Worm (Caenorhabditis elegans) whole organism, L4 larva: ENCODE measurements around the gene fipr-16.

Experiments
- F10B5.3 ChIP-seq: sonication (generic microtip); optimal IDR thresholded peaks from 2 replicates; lab custom pipeline; 2016; ENCODE audit warnings: mild to moderate bottlenecking, missing genetic modification characterization, missing compliant biosample characterization
- F37D6.2 ChIP-seq: sonication (generic microtip); optimal IDR thresholded peaks from 2 replicates; lab custom pipeline; 2016; ENCODE audit warnings: mild to moderate bottlenecking, missing genetic modification characterization, missing compliant biosample characterization
- F49E8.2 ChIP-seq: sonication (generic microtip); optimal IDR thresholded peaks from 2 replicates; lab custom pipeline; 2016; ENCODE audit warnings: missing compliant biosample characterization, mild to moderate bottlenecking, missing genetic modification characterization, borderline replicate concordance
- R02D3.7 ChIP-seq: fragments of 150-350 bp; sonication (generic microtip); optimal IDR thresholded peaks from 3 replicates; lab custom pipeline; 2014; ENCODE audit warnings: missing biosample characterization, missing genetic modification characterization
- Y48G9A.11 ChIP-seq: fragments of 200-800 bp; sonication (Bioruptor generic); IDR thresholded peaks from 2 replicates; pipeline ENCODE4 v1.3.6; 2022; ENCODE audit warnings: missing genetic modification reagents, missing genetic modification characterization, missing compliant biosample characterization
- Y5F2A.4 ChIP-seq: fragments of 200-800 bp; sonication (Bioruptor generic); optimal IDR thresholded peaks from 2 replicates; lab custom pipeline; 2018; ENCODE audit warnings: mild to moderate bottlenecking, missing genetic modification characterization, missing compliant biosample characterization
- ZK337.2 ChIP-seq: fragments of 200-800 bp; sonication (Bioruptor generic); IDR thresholded peaks from 2 replicates; pipeline ENCODE4 v1.3.6; 2022; ENCODE audit warnings: missing genetic modification reagents, missing genetic modification characterization, missing compliant biosample characterization
- ceh-20 ChIP-seq: fragments of 200-800 bp; sonication (Bioruptor generic); IDR thresholded peaks from 2 replicates; pipeline ENCODE4 v1.3.6; 2022; ENCODE audit warnings: missing genetic modification reagents, missing genetic modification characterization, missing compliant biosample characterization
- ceh-28 ChIP-seq: fragments of 150-350 bp; optimal IDR thresholded peaks from 2 replicates; lab custom pipeline; 2014; ENCODE audit warnings: missing biosample characterization, missing genetic modification reagents, missing genetic modification characterization
- ces-1 ChIP-seq: fragments of 150-350 bp; sonication (generic microtip); optimal IDR thresholded peaks from 4 replicates; lab custom pipeline; 2014; ENCODE audit warnings: missing biosample characterization, missing genetic modification reagents, missing genetic modification characterization
- daf-16 ChIP-seq, 3 experiments: sonication (generic microtip); optimal IDR thresholded peaks; 2 replicates each; lab custom pipeline; 2016 to 2017; ENCODE audit warnings: missing genetic modification characterization in 3 of 3, missing genetic modification reagents in 3 of 3, mild to moderate bottlenecking in 2 of 3, missing compliant biosample characterization in 2 of 3, missing biosample characterization in 1 of 3, moderate library complexity in 1 of 3
- dmd-8 ChIP-seq: fragments of 200-800 bp; sonication (Bioruptor generic); IDR thresholded peaks from 2 replicates; pipeline ENCODE4 v1.3.6; 2022; ENCODE audit warnings: missing genetic modification characterization, missing compliant biosample characterization
- dpl-1 ChIP-seq: fragments of 150-350 bp; optimal IDR thresholded peaks from 2 replicates; lab custom pipeline; 2014; ENCODE audit warnings: missing biosample characterization, missing genetic modification reagents, missing genetic modification characterization
- egl-43 ChIP-seq: fragments of 200-800 bp; sonication (Bioruptor generic); IDR thresholded peaks from 2 replicates; pipeline ENCODE4 v1.3.6; 2022; ENCODE audit warnings: missing genetic modification reagents, missing genetic modification characterization, missing compliant biosample characterization
- fkh-10 ChIP-seq: fragments of 150-350 bp; optimal IDR thresholded peaks from 2 replicates; lab custom pipeline; 2014; ENCODE audit warnings: missing biosample characterization, missing genetic modification reagents, missing genetic modification characterization
- fos-1 ChIP-seq: fragments of 150-350 bp; optimal IDR thresholded peaks from 2 replicates; lab custom pipeline; 2014; ENCODE audit warnings: missing biosample characterization, missing genetic modification characterization
- hlh-11 ChIP-seq: fragments of 200-800 bp; sonication (Bioruptor generic); optimal IDR thresholded peaks from 2 replicates; lab custom pipeline; 2018; ENCODE audit warnings: mild to moderate bottlenecking, missing genetic modification characterization, missing compliant biosample characterization
- hlh-30 ChIP-seq: sonication (generic microtip); optimal IDR thresholded peaks from 2 replicates; lab custom pipeline; 2017; ENCODE audit warnings: antibody characterized with exemption, mild to moderate bottlenecking, missing genetic modification characterization, missing compliant biosample characterization; ENCODE audit not compliant: insufficient read depth
- hmg-1.1 ChIP-seq: fragments of 200-800 bp; sonication (Bioruptor generic); IDR thresholded peaks from 2 replicates; pipeline ENCODE4 v1.3.6; 2022; ENCODE audit warnings: missing genetic modification reagents, missing genetic modification characterization, missing compliant biosample characterization
- lim-7 ChIP-seq: fragments of 200-800 bp; sonication (Bioruptor generic); IDR thresholded peaks from 2 replicates; pipeline ENCODE4 v1.3.6; 2022; ENCODE audit warnings: missing genetic modification characterization, missing compliant biosample characterization
- lin-13 ChIP-seq: fragments of 150-350 bp; optimal IDR thresholded peaks from 2 replicates; lab custom pipeline; 2014; ENCODE audit warnings: missing biosample characterization, missing genetic modification reagents, missing genetic modification characterization
- lin-39 ChIP-seq: fragments of 150-350 bp; optimal IDR thresholded peaks from 2 replicates; lab custom pipeline; 2014; ENCODE audit warnings: missing biosample characterization, missing genetic modification reagents, missing genetic modification characterization
- lsy-2 ChIP-seq, 2 experiments: fragments of 150-350 bp in 1 of 2; sonication (generic microtip) in 1 of 2; optimal IDR thresholded peaks; 2 replicates each; lab custom pipeline; 2014 to 2017; ENCODE audit warnings: missing biosample characterization in 2 of 2, missing genetic modification characterization in 2 of 2
- madf-9 ChIP-seq: fragments of 200-800 bp; sonication (Bioruptor generic); conservative IDR thresholded peaks from 2 replicates; pipeline ENCODE4 v1.3.6; 2022; ENCODE audit warnings: missing genetic modification reagents, missing genetic modification characterization, missing compliant biosample characterization
- mep-1 ChIP-seq: fragments of 150-350 bp; sonication (generic microtip); optimal IDR thresholded peaks from 3 replicates; lab custom pipeline; 2014; ENCODE audit warnings: missing biosample characterization, missing genetic modification characterization
- mxl-2 ChIP-seq: fragments of 200-800 bp; sonication (Bioruptor generic); conservative IDR thresholded peaks from 2 replicates; pipeline ENCODE4 v1.3.6; 2022; ENCODE audit warnings: missing genetic modification reagents, missing genetic modification characterization, missing compliant biosample characterization
- nhr-25 ChIP-seq: sonication (generic microtip); optimal IDR thresholded peaks from 2 replicates; lab custom pipeline; 2017; ENCODE audit warnings: missing genetic modification characterization, mild to moderate bottlenecking, missing compliant biosample characterization, antibody characterized with exemption, moderate library complexity, borderline replicate concordance; ENCODE audit not compliant: insufficient read depth
- nhr-28 ChIP-seq: fragments of 150-350 bp; optimal IDR thresholded peaks from 2 replicates; lab custom pipeline; 2014; ENCODE audit warnings: missing biosample characterization, missing genetic modification characterization
- nhr-42 ChIP-seq: fragments of 200-800 bp; sonication (Bioruptor generic); IDR thresholded peaks from 2 replicates; pipeline ENCODE4 v1.3.6; 2022; ENCODE audit warnings: missing genetic modification characterization, missing compliant biosample characterization
- php-3 ChIP-seq: fragments of 200-800 bp; sonication (Bioruptor generic); IDR thresholded peaks from 2 replicates; pipeline ENCODE4 v1.3.6; 2022; ENCODE audit warnings: missing genetic modification reagents, missing genetic modification characterization, missing compliant biosample characterization
- rbr-2 ChIP-seq: sonication (generic microtip); optimal IDR thresholded peaks from 2 replicates; lab custom pipeline; 2016; ENCODE audit warnings: missing genotype, missing genetic modification characterization, missing compliant biosample characterization
- snpc-4 ChIP-seq: fragments of 150-350 bp; optimal IDR thresholded peaks from 2 replicates; lab custom pipeline; 2014; ENCODE audit warnings: missing biosample characterization, missing genetic modification characterization
- tra-1 ChIP-seq: fragments of 200-800 bp; sonication (Bioruptor generic); IDR thresholded peaks from 2 replicates; pipeline ENCODE4 v1.3.6; 2022; ENCODE audit warnings: missing genetic modification reagents, missing genetic modification characterization, missing compliant biosample characterization
- unc-130 ChIP-seq: sonication (generic microtip); optimal IDR thresholded peaks from 2 replicates; lab custom pipeline; 2016; ENCODE audit warnings: missing genetic modification reagents, missing genetic modification characterization, missing compliant biosample characterization
- unc-62 ChIP-seq, 3 experiments: fragments of 150-350 bp in 1 of 3; sonication (generic microtip); optimal IDR thresholded peaks in 2 of 3; peaks in 1 of 3; 1 replicate in 1 of 3; 2 replicates in 2 of 3; lab custom pipeline; 2014 to 2017; ENCODE audit warnings: missing biosample characterization in 3 of 3, missing genetic modification characterization in 3 of 3, missing genetic modification reagents in 3 of 3, missing genotype in 1 of 3

The fipr-16 gene

DNA sequence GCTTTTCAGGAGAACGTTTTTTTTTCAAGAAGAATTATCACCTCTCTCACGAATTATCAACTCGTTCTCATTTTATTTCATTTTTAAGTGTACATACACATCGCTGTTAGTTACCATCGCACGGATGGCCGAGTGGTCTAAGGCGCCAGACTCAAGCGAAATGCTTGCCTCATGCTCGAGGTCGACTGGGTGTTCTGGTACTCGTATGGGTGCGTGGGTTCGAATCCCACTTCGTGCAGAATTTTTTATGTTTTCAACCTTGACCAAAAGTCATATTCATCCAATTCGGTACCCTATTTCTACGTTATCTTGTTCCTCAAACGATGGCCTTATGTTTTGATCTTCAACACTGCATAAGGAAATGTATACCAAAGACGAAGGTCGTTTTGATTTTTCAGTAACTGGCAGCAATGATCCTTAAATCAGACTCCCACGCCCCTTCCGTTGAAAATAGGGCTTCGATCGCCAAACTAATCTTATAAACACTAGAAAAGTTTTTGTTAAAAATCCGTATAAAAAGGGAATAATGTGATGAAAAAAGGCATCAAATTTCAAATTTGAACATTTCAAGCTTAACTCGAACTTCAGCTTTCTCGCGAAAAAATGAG, 48.5 kb upstream of the fipr-16 start, which contains the start of gene fip-1 (continued):
- TF ChIP-seq Y48G9A.11 (no peak; the same call in none of the 2 replicates), madf-9 (GFP tag; lab: Robert Waterston, UW) (0 out of 2 replicates have a peak, but pooled peaks have one; percentile 57), egl-43 (GFP tag; lab: Robert Waterston, UW) (no peak), snpc-4 (tag; lab: Kevin White, UChicago) (no peak), hlh-11 (tag; lab: Kevin White, UChicago) (no peak), Y5F2A.4 (GFP tag; lab: Kevin White, UChicago) (no peak), ZK337.2 (GFP tag; lab: Robert Waterston, UW) (peak; percentile 77), nhr-25 (tag; lab: Kevin White, UChicago) (no peak), unc-130 (GFP tag; lab: Kevin White, UChicago) (peak; percentile 33), mep-1 (tag; lab: Kevin White, UChicago) (peak; percentile 21), F37D6.2 (tag; lab: Kevin White, UChicago) (no peak), fos-1 (tag; lab: Kevin White, UChicago) (no peak), mxl-2 (GFP tag; lab: Robert Waterston, UW) (no peak), lim-7 (GFP tag; lab: Robert Waterston, UW) (peak; percentile 89), F49E8.2 (tag; lab: Kevin White, UChicago) (no peak), lin-13 (GFP tag; lab: Kevin White, UChicago) (peak; percentile 16), lsy-2 (tag; optimal IDR thresholded peaks at IDR 0.05; lab: Kevin White, UChicago) (no peak), nhr-28 (tag; lab: Kevin White, UChicago) (no peak), dpl-1 (GFP tag; lab: Kevin White, UChicago) (no peak)

DNA sequence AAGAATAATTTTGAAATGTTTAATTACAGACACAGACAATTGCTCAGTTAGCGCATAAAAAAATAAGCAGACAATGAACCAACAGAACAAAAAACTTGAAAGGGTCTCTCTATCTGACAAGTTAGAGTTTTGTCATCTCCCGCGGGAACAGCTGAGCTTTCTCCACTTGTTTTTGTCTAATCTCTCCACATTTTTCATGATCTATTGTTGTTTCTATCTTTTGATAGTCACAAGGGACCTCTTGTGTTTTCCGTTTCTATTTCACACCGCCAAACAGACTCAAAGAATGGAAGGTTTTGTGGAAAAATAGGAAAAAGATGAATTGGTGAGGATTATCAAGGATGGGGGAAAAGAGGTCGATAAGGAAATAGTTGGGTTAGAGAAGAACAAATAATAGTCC, 46.0 kb upstream of the fipr-16 start:
- TF ChIP-seq nhr-25 (tag; lab: Kevin White, UChicago) (no peak), snpc-4 (tag; lab: Kevin White, UChicago) (no peak), ces-1 (GFP tag; lab: Kevin White, UChicago) (no peak), php-3 (GFP tag; lab: Robert Waterston, UW) (no peak), daf-16 (GFP tag; optimal IDR thresholded peaks at IDR 0.05; lab: Kevin White, UChicago) (peak in 1 of 2 experiments; percentile 30), daf-16 (tag; optimal IDR thresholded peaks at IDR 0.05; lab: Kevin White, UChicago) (no peak), ceh-28 (no peak), hlh-30 (tag; lab: Kevin White, UChicago) (peak; percentile 32), unc-62 (GFP tag; optimal IDR thresholded peaks at IDR 0.05 in 1 of 2; lab: Kevin White, UChicago) (peak in 1 of 2 experiments; percentile 94), unc-62 (tag; optimal IDR thresholded peaks at IDR 0.05; lab: Kevin White, UChicago) (no peak), nhr-42 (GFP tag; lab: Robert Waterston, UW) (no peak), rbr-2 (tag; lab: Kevin White, UChicago) (peak; percentile 5), tra-1 (no peak), R02D3.7 (tag; lab: Kevin White, UChicago) (no peak), hmg-1.1 (0 out of 2 replicates have a peak, but pooled peaks have one; percentile 10), mep-1 (tag; lab: Kevin White, UChicago) (peak; percentile 27), F10B5.3 (no peak), lsy-2 (tag; optimal IDR thresholded peaks at IDR 0.05; lab: Kevin White, UChicago) (peak in 1 of 2 experiments; percentile 44), ceh-20 (GFP tag; lab: Robert Waterston, UW) (0 out of 2 replicates have a peak, but pooled peaks have one; percentile 36), fkh-10 (GFP tag; lab: Kevin White, UChicago) (no peak), dmd-8 (GFP tag; lab: Robert Waterston, UW) (no peak), lin-39 (tag; lab: Kevin White, UChicago) (peak; percentile 11)
